Fruit fly (Drosophila melanogaster) whole organism: ENCODE results near the gene mRpS21.

Experiments
- Dll ChIP-seq: fragments of >200 bp; optimal IDR thresholded peaks from 2 replicates; lab custom pipeline; 2017
- psq ChIP-seq: fragments of >200 bp; optimal IDR thresholded peaks from 2 replicates; lab custom pipeline; 2017

DNA sequence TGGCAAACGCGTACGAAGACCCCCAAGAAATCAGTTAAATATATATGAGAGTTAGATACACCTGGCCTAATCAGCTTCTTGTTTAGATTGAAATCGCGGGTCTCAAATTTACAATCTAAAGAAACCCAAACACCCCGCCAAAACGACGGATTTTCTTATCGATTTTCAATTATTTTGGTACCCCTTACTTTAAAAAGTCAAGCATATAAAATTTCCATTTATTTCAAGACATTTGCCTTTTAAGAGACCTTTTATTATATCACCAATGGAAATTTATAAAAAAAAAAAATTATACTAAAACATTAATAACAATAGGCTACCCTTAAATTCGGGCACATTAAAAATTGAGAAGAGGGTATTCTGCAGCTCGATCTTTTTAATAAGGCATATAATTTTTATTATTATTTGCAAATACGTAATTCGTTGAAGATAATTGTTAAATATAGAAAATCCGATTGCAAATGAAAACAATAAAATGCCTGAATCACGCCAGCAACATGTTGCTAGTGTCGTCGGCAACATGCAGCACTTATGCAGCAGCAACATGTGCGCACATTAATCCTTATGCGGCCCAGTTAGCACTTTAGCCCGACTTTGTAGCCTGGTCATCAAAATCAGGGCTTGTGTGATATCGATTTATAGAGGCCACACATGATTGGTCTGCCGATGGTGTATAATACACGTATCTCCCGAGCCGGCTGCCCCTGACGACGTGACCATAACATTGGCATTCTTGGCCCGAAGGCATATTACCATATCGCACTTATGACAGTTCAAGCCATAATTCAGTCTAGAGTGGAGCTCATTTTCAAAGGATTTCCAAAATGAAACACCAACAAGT lies 9.5 kb downstream of the mRpS21 start, which contains the start of the genes Lip3 and CG34309:
- no peak for TF ChIP-seq Dll
- no peak for TF ChIP-seq psq
